Worm (Caenorhabditis elegans) whole organism, mixed stage, embryonic: ENCODE data around the gene W08E12.6.

Experiments used
- M03D4.4 ChIP-seq: sonication (generic microtip); optimal IDR thresholded peaks from 2 replicates; lab custom pipeline; 2017; ENCODE audit warnings: mild to moderate bottlenecking, missing genetic modification characterization, missing compliant biosample characterization
- ces-1 ChIP-seq: fragments of 150-350 bp; optimal IDR thresholded peaks from 2 replicates; lab custom pipeline; 2014; ENCODE audit warnings: missing biosample characterization, missing genetic modification reagents, missing genetic modification characterization
- elt-3 ChIP-seq: fragments of 150-350 bp; optimal IDR thresholded peaks from 2 replicates; lab custom pipeline; 2014; ENCODE audit warnings: missing biosample characterization, missing genetic modification characterization
- lin-13 ChIP-seq: fragments of 150-350 bp; optimal IDR thresholded peaks from 2 replicates; lab custom pipeline; 2014; ENCODE audit warnings: missing biosample characterization, missing genetic modification characterization
- mep-1 ChIP-seq: fragments of 150-350 bp; optimal IDR thresholded peaks from 2 replicates; lab custom pipeline; 2017; ENCODE audit warnings: missing biosample characterization, missing genetic modification reagents, missing genetic modification characterization, inconsistent platforms
- nhr-237 ChIP-seq: fragments of 150-350 bp; optimal IDR thresholded peaks from 2 replicates; lab custom pipeline; 2014; ENCODE audit warnings: missing biosample characterization, missing genetic modification characterization
- nhr-28 ChIP-seq: fragments of 150-350 bp; optimal IDR thresholded peaks from 2 replicates; lab custom pipeline; 2014; ENCODE audit warnings: missing biosample characterization, missing genetic modification characterization
- pha-4 ChIP-seq: fragments of 150-350 bp; optimal IDR thresholded peaks from 2 replicates; lab custom pipeline; 2018; ENCODE audit warnings: missing biosample characterization, missing genetic modification reagents, missing genetic modification characterization
- sem-2 ChIP-seq: fragments of 200-800 bp; sonication (Bioruptor generic); optimal IDR thresholded peaks from 2 replicates; lab custom pipeline; 2018; ENCODE audit warnings: mild to moderate bottlenecking, missing genetic modification characterization, missing compliant biosample characterization
- snpc-4 ChIP-seq: fragments of 150-350 bp; optimal IDR thresholded peaks from 2 replicates; lab custom pipeline; 2014; ENCODE audit warnings: missing biosample characterization, missing genetic modification characterization
- unc-62 ChIP-seq: fragments of 150-350 bp; optimal IDR thresholded peaks from 2 replicates; lab custom pipeline; 2014; ENCODE audit warnings: missing biosample characterization, missing genetic modification reagents, missing genetic modification characterization
- zip-8 ChIP-seq: fragments of 150-350 bp; optimal IDR thresholded peaks from 2 replicates; lab custom pipeline; 2014; ENCODE audit warnings: missing biosample characterization, missing genetic modification characterization

- no peak for TF ChIP-seq elt-3 (tag; lab: Kevin White, UChicago)
- TF ChIP-seq snpc-4, result no peak
- TF ChIP-seq nhr-237 (tag; lab: Kevin White, UChicago), result no peak
- no peak for TF ChIP-seq pha-4 (tag; lab: Kevin White, UChicago)
- TF ChIP-seq nhr-28, result no peak
- no peak for TF ChIP-seq mep-1 (tag; lab: Kevin White, UChicago)
- TF ChIP-seq ces-1 (GFP tag; lab: Kevin White, UChicago), result no peak
- TF ChIP-seq unc-62, result no peak
- no peak for TF ChIP-seq M03D4.4 (tag; lab: Kevin White, UChicago)
- TF ChIP-seq zip-8 (tag; lab: Kevin White, UChicago), result no peak
- TF ChIP-seq sem-2, result no peak
- TF ChIP-seq lin-13 (tag; lab: Kevin White, UChicago), result no peak
Measured at ce11 chrIV:3307463-3307862, 9.1 kb downstream of the W08E12.6 start, which contains the start of gene W08E12.9.
